Worm (Caenorhabditis elegans) whole organism, young adult: ENCODE data around the gene lin-2.

Experiments used
- C06A6.2 ChIP-seq: fragments of 200-800 bp; sonication (Bioruptor generic); conservative IDR thresholded peaks from 2 replicates; pipeline ENCODE4 v1.3.6; 2022; ENCODE audit warnings: missing genetic modification characterization, missing compliant biosample characterization
- F23B12.7 ChIP-seq: sonication (generic microtip); optimal IDR thresholded peaks from 2 replicates; lab custom pipeline; 2017; ENCODE audit warnings: missing genetic modification characterization, mild to moderate bottlenecking, missing compliant biosample characterization, antibody characterized with exemption, moderate library complexity; ENCODE audit not compliant: insufficient read depth
- F37B4.10 ChIP-seq: fragments of 200-800 bp; sonication (Bioruptor generic); IDR thresholded peaks from 2 replicates; pipeline ENCODE4 v1.3.6; 2022; ENCODE audit warnings: missing genetic modification characterization, missing compliant biosample characterization
- F39B2.1 ChIP-seq: fragments of 200-800 bp; sonication (Bioruptor generic); IDR thresholded peaks from 2 replicates; pipeline ENCODE4 v1.3.6; 2022; ENCODE audit warnings: missing genetic modification reagents, missing genetic modification characterization, missing compliant biosample characterization
- F55B11.4 ChIP-seq: sonication (generic microtip); optimal IDR thresholded peaks from 2 replicates; lab custom pipeline; 2016; ENCODE audit warnings: missing compliant biosample characterization, missing genetic modification characterization, borderline replicate concordance; ENCODE audit not compliant: insufficient read depth
- K12H6.12 ChIP-seq: fragments of 200-800 bp; sonication (Bioruptor generic); optimal IDR thresholded peaks from 2 replicates; lab custom pipeline; 2018; ENCODE audit warnings: mild to moderate bottlenecking, missing genetic modification characterization, missing compliant biosample characterization
- ama-1 ChIP-seq, 3 experiments: fragments of 150-350 bp in 1 of 3; sonication (generic microtip) in 2 of 3; optimal IDR thresholded peaks; 2 replicates each; lab custom pipeline; 2014 to 2018; ENCODE audit warnings: missing biosample characterization in 2 of 3, missing genetic modification characterization in 2 of 3, missing genetic modification reagents in 2 of 3
- ccch-3 ChIP-seq: fragments of 200-800 bp; sonication (Bioruptor generic); optimal IDR thresholded peaks from 2 replicates; lab custom pipeline; 2018; ENCODE audit warnings: mild to moderate bottlenecking, missing genetic modification characterization, missing compliant biosample characterization
- ceh-79 ChIP-seq: sonication (generic microtip); optimal IDR thresholded peaks from 2 replicates; lab custom pipeline; 2017; ENCODE audit warnings: mild to moderate bottlenecking, missing genetic modification characterization, missing compliant biosample characterization
- egrh-3 ChIP-seq: fragments of 200-800 bp; sonication (Bioruptor generic); IDR thresholded peaks from 2 replicates; pipeline ENCODE4 v1.3.6; 2022; ENCODE audit warnings: missing genetic modification reagents, missing genetic modification characterization, missing compliant biosample characterization
- fkh-3 ChIP-seq: sonication (generic microtip); optimal IDR thresholded peaks from 2 replicates; lab custom pipeline; 2016; ENCODE audit warnings: mild to moderate bottlenecking, missing genetic modification characterization, missing compliant biosample characterization
- lag-1 ChIP-seq: fragments of 200-800 bp; sonication (Bioruptor generic); IDR thresholded peaks from 2 replicates; pipeline ENCODE4 v1.3.6; 2022; ENCODE audit warnings: missing genetic modification reagents, missing genetic modification characterization, missing compliant biosample characterization
- lin-35 ChIP-seq, 3 experiments: fragments of 150-350 bp in 2 of 3; sonication (generic microtip) in 1 of 3; optimal IDR thresholded peaks; 2 replicates each; lab custom pipeline; 2014 to 2018; ENCODE audit warnings: missing biosample characterization in 3 of 3, missing genetic modification characterization in 3 of 3, missing genetic modification reagents in 3 of 3
- lin-40 ChIP-seq: sonication (generic microtip); optimal IDR thresholded peaks from 2 replicates; lab custom pipeline; 2016; ENCODE audit warnings: missing genetic modification characterization, mild to moderate bottlenecking, missing compliant biosample characterization, missing genotype, missing genetic modification reagents
- lin-54 ChIP-seq: fragments of 200-800 bp; sonication (Bioruptor generic); optimal IDR thresholded peaks from 2 replicates; lab custom pipeline; 2018; ENCODE audit warnings: mild to moderate bottlenecking, missing genetic modification characterization, missing compliant biosample characterization
- mcd-1 ChIP-seq: fragments of 200-800 bp; sonication (Bioruptor generic); IDR thresholded peaks from 2 replicates; pipeline ENCODE4 v1.3.6; 2022; ENCODE audit warnings: missing genetic modification reagents, missing genetic modification characterization, missing compliant biosample characterization
- mes-4 ChIP-seq: sonication (generic microtip); optimal IDR thresholded peaks from 2 replicates; lab custom pipeline; 2016; ENCODE audit warnings: missing genotype, missing genetic modification characterization, missing compliant biosample characterization
- nhr-80 ChIP-seq: sonication (generic microtip); optimal IDR thresholded peaks from 2 replicates; lab custom pipeline; 2016; ENCODE audit warnings: missing genetic modification characterization, missing compliant biosample characterization
- tbp1 ChIP-seq: fragments of 200-800 bp; sonication (Bioruptor generic); optimal IDR thresholded peaks from 2 replicates; lab custom pipeline; 2018; ENCODE audit warnings: mild to moderate bottlenecking, missing genetic modification characterization, missing compliant biosample characterization
- unc-62 ChIP-seq: fragments of 150-350 bp; optimal IDR thresholded peaks from 2 replicates; lab custom pipeline; 2014; ENCODE audit warnings: missing biosample characterization, missing genetic modification reagents, missing genetic modification characterization
- ztf-25 ChIP-seq: fragments of 200-800 bp; sonication (Bioruptor generic); IDR thresholded peaks from 2 replicates; pipeline ENCODE4 v1.3.6; 2022; ENCODE audit warnings: missing genetic modification reagents, missing genetic modification characterization, missing compliant biosample characterization
- ztf-26 ChIP-seq: sonication (generic microtip); optimal IDR thresholded peaks from 2 replicates; lab custom pipeline; 2017; ENCODE audit warnings: missing genetic modification characterization, missing compliant biosample characterization
- ztf-3 ChIP-seq: fragments of 200-800 bp; sonication (Bioruptor generic); optimal IDR thresholded peaks from 2 replicates; lab custom pipeline; 2018; ENCODE audit warnings: mild to moderate bottlenecking, missing genetic modification characterization, missing compliant biosample characterization

lin-2 gene

ce11 chrX:12360444-12360843 lies 53.4 kb downstream of the lin-2 start, which contains the start of the genes nspc-15 and F19H6.6:
Gene nspc-15, plus strand, starts transcription at chrX:12360744.
Gene F19H6.6, plus strand, starts transcription at chrX:12360827.
- TF ChIP-seq egrh-3 (GFP tag; lab: Robert Waterston, UW) (no peak), ccch-3 (GFP tag; lab: Kevin White, UChicago) (no peak), mes-4 (tag; lab: Kevin White, UChicago) (no peak), lin-54 (GFP tag; lab: Kevin White, UChicago) (no peak)
- TF ChIP-seq, all 124 proteins: peak for 0

ce11 chrX:12358957-12359356 lies 54.9 kb downstream of the lin-2 start, which contains the start of gene nspc-14:
Gene nspc-14, minus strand, starts transcription at chrX:12359057.
- no peak for TF ChIP-seq lin-35 (GFP tag; optimal IDR thresholded peaks at IDR 0.05; lab: Kevin White, UChicago)
- no peak for TF ChIP-seq F39B2.1
- TF ChIP-seq tbp1 (GFP tag; lab: Kevin White, UChicago): no peak
- TF ChIP-seq F37B4.10: no peak
- TF ChIP-seq ztf-25 (GFP tag; lab: Robert Waterston, UW): no peak
- no peak for TF ChIP-seq F55B11.4 (tag; lab: Kevin White, UChicago)
- TF ChIP-seq ztf-26 (tag; lab: Kevin White, UChicago): no peak
- no peak for TF ChIP-seq unc-62 (GFP tag; lab: Kevin White, UChicago)
- no peak for TF ChIP-seq lag-1

- TF ChIP-seq lin-35 (GFP tag; optimal IDR thresholded peaks at IDR 0.05; lab: Kevin White, UChicago): no peak
These were observed 56.7 kb downstream of the lin-2 start, which contains the start of gene nspc-13 for ce11 chrX:12357127-12357526. Gene nspc-13, plus strand, starts transcription at chrX:12357427.

- no peak for TF ChIP-seq lin-35 (GFP tag; optimal IDR thresholded peaks at IDR 0.05; lab: Kevin White, UChicago)
- no peak for TF ChIP-seq ama-1 (optimal IDR thresholded peaks at IDR 0.05; lab: Kevin White, UChicago)
- no peak for TF ChIP-seq ama-1 (GFP tag; optimal IDR thresholded peaks at IDR 0.05; lab: Kevin White, UChicago)
- no peak for TF ChIP-seq C06A6.2 (GFP tag; lab: Robert Waterston, UW)
- TF ChIP-seq lin-40 (tag; lab: Kevin White, UChicago): no peak
- no peak for TF ChIP-seq mcd-1
- TF ChIP-seq ceh-79: no peak
- TF ChIP-seq ztf-3 (GFP tag; lab: Kevin White, UChicago): no peak
- no peak for TF ChIP-seq F23B12.7
These were observed 57.3 kb downstream of the lin-2 start, which contains the start of gene nspc-12 for ce11 chrX:12356581-12356980. Gene nspc-12, minus strand, starts transcription at chrX:12356681.

- TF ChIP-seq fkh-3 (tag; lab: Kevin White, UChicago): no peak
- peak; percentile 39 for TF ChIP-seq nhr-80 (tag; lab: Kevin White, UChicago)
These were observed 61.0 kb downstream of the lin-2 start, which contains the start of gene F42F12.4 for ce11 chrX:12352872-12353271. Gene F42F12.4, minus strand, starts transcription at chrX:12352947.

ce11 chrX:12350207-12350606 lies 63.6 kb downstream of the lin-2 start, which contains the start of gene F42F12.3:
Gene F42F12.3, plus strand, starts transcription at chrX:12350578.
- peak; percentile 21 for TF ChIP-seq nhr-80 (tag; lab: Kevin White, UChicago)
- TF ChIP-seq K12H6.12 (tag; lab: Kevin White, UChicago): no peak
